Fruit fly (Drosophila melanogaster) Kc167 (cell line): ENCODE data around the gene CG15356.

ENCODE experiments used
- Myc ChIP-seq: fragments of >200 bp; optimal IDR thresholded peaks from 2 replicates; lab custom pipeline; 2017; ENCODE audit warnings: missing external identifiers
- insv ChIP-seq: fragments of >200 bp; optimal IDR thresholded peaks from 3 replicates; lab custom pipeline; 2018; ENCODE audit warnings: missing external identifiers
- psq ChIP-seq: fragments of >200 bp; optimal IDR thresholded peaks from 2 replicates; lab custom pipeline; 2017; ENCODE audit warnings: missing external identifiers
- ttk ChIP-seq: sonication (Bioruptor generic); optimal IDR thresholded peaks from 2 replicates; lab custom pipeline; 2017; ENCODE audit warnings: missing external identifiers

dm6 chr2L:1987434-1988191 is 7.1 kb upstream of the CG15356 start, which contains the start of gene Got2:
- no peak for TF ChIP-seq psq
- no peak for TF ChIP-seq ttk (lab: Kevin White, UChicago)
- TF ChIP-seq Myc (lab: Kevin White, UChicago): no peak
- no peak for TF ChIP-seq insv
